Worm (Caenorhabditis elegans) whole organism, late embryonic: ENCODE measurements around the gene ostb-1.

Experiments
- C08G9.2 ChIP-seq: sonication (generic microtip); optimal IDR thresholded peaks from 2 replicates; lab custom pipeline; 2016; ENCODE audit warnings: mild to moderate bottlenecking, missing genetic modification characterization, moderate library complexity, missing compliant biosample characterization
- C38D4.7 ChIP-seq: fragments of 200-800 bp; sonication (Bioruptor generic); optimal IDR thresholded peaks from 2 replicates; lab custom pipeline; 2018; ENCODE audit warnings: mild to moderate bottlenecking, missing genetic modification characterization, moderate library complexity, missing compliant biosample characterization
- F13H6.1 ChIP-seq: sonication (generic microtip); optimal IDR thresholded peaks from 2 replicates; lab custom pipeline; 2016; ENCODE audit warnings: missing genetic modification characterization, missing compliant biosample characterization
- T23F11.4 ChIP-seq: fragments of 200-800 bp; sonication (Bioruptor generic); optimal IDR thresholded peaks from 2 replicates; lab custom pipeline; 2018; ENCODE audit warnings: mild to moderate bottlenecking, missing genetic modification characterization, missing compliant biosample characterization
- Y22D7AL.16 ChIP-seq: sonication (generic microtip); optimal IDR thresholded peaks from 2 replicates; lab custom pipeline; 2016; ENCODE audit warnings: missing genetic modification characterization, missing compliant biosample characterization
- ama-1 ChIP-seq: fragments of 150-350 bp; optimal IDR thresholded peaks from 2 replicates; lab custom pipeline; 2014
- ceh-14 ChIP-seq: sonication (generic microtip); optimal IDR thresholded peaks from 2 replicates; lab custom pipeline; 2016; ENCODE audit warnings: missing genotype, missing genetic modification characterization, missing compliant biosample characterization
- ceh-18 ChIP-seq: sonication (generic microtip); optimal IDR thresholded peaks from 2 replicates; lab custom pipeline; 2016; ENCODE audit warnings: missing genetic modification characterization, missing compliant biosample characterization
- ceh-19 ChIP-seq: fragments of 200-800 bp; sonication (Bioruptor generic); optimal IDR thresholded peaks from 2 replicates; lab custom pipeline; 2018; ENCODE audit warnings: mild to moderate bottlenecking, missing genetic modification characterization, missing compliant biosample characterization
- ceh-2 ChIP-seq: sonication (generic microtip); optimal IDR thresholded peaks from 2 replicates; lab custom pipeline; 2016; ENCODE audit warnings: missing genotype, missing genetic modification characterization, missing compliant biosample characterization
- ceh-31 ChIP-seq: sonication (generic microtip); optimal IDR thresholded peaks from 2 replicates; lab custom pipeline; 2016; ENCODE audit warnings: missing genetic modification characterization, missing compliant biosample characterization
- ceh-34 ChIP-seq: sonication (generic microtip); optimal IDR thresholded peaks from 2 replicates; lab custom pipeline; 2016; ENCODE audit warnings: mild to moderate bottlenecking, missing genetic modification characterization, missing compliant biosample characterization
- ceh-45 ChIP-seq: fragments of 200-800 bp; sonication (Bioruptor generic); IDR thresholded peaks from 2 replicates; pipeline ENCODE4 v1.3.6; 2022; ENCODE audit warnings: missing genetic modification reagents, missing genetic modification characterization, missing compliant biosample characterization
- ceh-9 ChIP-seq: sonication (generic microtip); optimal IDR thresholded peaks from 2 replicates; lab custom pipeline; 2016; ENCODE audit warnings: mild to moderate bottlenecking, missing genetic modification characterization, inconsistent platforms, missing compliant biosample characterization
- che-1 ChIP-seq: sonication (generic microtip); optimal IDR thresholded peaks from 2 replicates; lab custom pipeline; 2016; ENCODE audit warnings: mild to moderate bottlenecking, missing genetic modification characterization, missing compliant biosample characterization
- dmd-4 ChIP-seq: sonication (generic microtip); optimal IDR thresholded peaks from 2 replicates; lab custom pipeline; 2016; ENCODE audit warnings: borderline replicate concordance, missing genetic modification characterization, missing compliant biosample characterization
- elt-4 ChIP-seq: sonication (generic microtip); optimal IDR thresholded peaks from 2 replicates; lab custom pipeline; 2016; ENCODE audit warnings: missing genetic modification characterization, missing compliant biosample characterization
- eyg-1 ChIP-seq: sonication (generic microtip); optimal IDR thresholded peaks from 2 replicates; lab custom pipeline; 2016; ENCODE audit warnings: missing genotype, missing genetic modification characterization, missing compliant biosample characterization
- fkh-6 ChIP-seq: sonication (generic microtip); optimal IDR thresholded peaks from 2 replicates; lab custom pipeline; 2016; ENCODE audit warnings: missing genetic modification characterization, missing compliant biosample characterization
- hlh-15 ChIP-seq: sonication (generic microtip); optimal IDR thresholded peaks from 2 replicates; lab custom pipeline; 2016; ENCODE audit warnings: missing genetic modification characterization, missing compliant biosample characterization
- hlh-30 ChIP-seq: sonication (generic microtip); optimal IDR thresholded peaks from 2 replicates; lab custom pipeline; 2017; ENCODE audit warnings: antibody characterized with exemption, missing genetic modification characterization, missing compliant biosample characterization; ENCODE audit not compliant: insufficient read depth
- hlh-8 ChIP-seq: sonication (generic microtip); optimal IDR thresholded peaks from 2 replicates; lab custom pipeline; 2016; ENCODE audit warnings: missing genotype, missing genetic modification characterization, missing compliant biosample characterization
- lim-6 ChIP-seq: sonication (generic microtip); optimal IDR thresholded peaks from 2 replicates; lab custom pipeline; 2016; ENCODE audit warnings: missing genetic modification characterization, missing compliant biosample characterization
- madf-2 ChIP-seq: sonication (generic microtip); optimal IDR thresholded peaks from 2 replicates; lab custom pipeline; 2017; ENCODE audit warnings: missing genetic modification characterization, missing compliant biosample characterization
- nfya-1 ChIP-seq: sonication (generic microtip); optimal IDR thresholded peaks from 2 replicates; lab custom pipeline; 2017; ENCODE audit warnings: missing genetic modification characterization, mild to moderate bottlenecking, missing compliant biosample characterization, antibody characterized with exemption, moderate library complexity
- pag-3 ChIP-seq: sonication (generic microtip); optimal IDR thresholded peaks from 2 replicates; lab custom pipeline; 2016; ENCODE audit warnings: missing compliant biosample characterization, missing genetic modification characterization, borderline replicate concordance
- pha-4 ChIP-seq: fragments of 150-350 bp; optimal IDR thresholded peaks from 2 replicates; lab custom pipeline; 2018; ENCODE audit warnings: missing biosample characterization, missing genetic modification reagents, missing genetic modification characterization
- pqm-1 ChIP-seq: sonication (generic microtip); optimal IDR thresholded peaks from 2 replicates; lab custom pipeline; 2016; ENCODE audit warnings: missing genetic modification characterization, missing compliant biosample characterization
- pros-1 ChIP-seq: fragments of 150-350 bp; optimal IDR thresholded peaks from 2 replicates; lab custom pipeline; 2014; ENCODE audit warnings: missing biosample characterization, missing genetic modification reagents, missing genetic modification characterization
- rnt-1 ChIP-seq: sonication (generic microtip); optimal IDR thresholded peaks from 2 replicates; lab custom pipeline; 2016; ENCODE audit warnings: missing genetic modification characterization, missing compliant biosample characterization
- sox-4 ChIP-seq: sonication (generic microtip); optimal IDR thresholded peaks from 2 replicates; lab custom pipeline; 2017; ENCODE audit warnings: mild to moderate bottlenecking, missing genetic modification characterization, inconsistent platforms, missing compliant biosample characterization
- unc-42 ChIP-seq: sonication (generic microtip); optimal IDR thresholded peaks from 2 replicates; lab custom pipeline; 2016; ENCODE audit warnings: missing genotype, missing genetic modification characterization, missing compliant biosample characterization
- unc-55 ChIP-seq: sonication (generic microtip); optimal IDR thresholded peaks from 2 replicates; lab custom pipeline; 2017; ENCODE audit warnings: missing biosample characterization, missing genetic modification reagents, missing genetic modification characterization
- ztf-16 ChIP-seq: sonication (generic microtip); optimal IDR thresholded peaks from 2 replicates; lab custom pipeline; 2017; ENCODE audit warnings: missing genetic modification characterization, missing compliant biosample characterization

The ostb-1 gene

DNA sequence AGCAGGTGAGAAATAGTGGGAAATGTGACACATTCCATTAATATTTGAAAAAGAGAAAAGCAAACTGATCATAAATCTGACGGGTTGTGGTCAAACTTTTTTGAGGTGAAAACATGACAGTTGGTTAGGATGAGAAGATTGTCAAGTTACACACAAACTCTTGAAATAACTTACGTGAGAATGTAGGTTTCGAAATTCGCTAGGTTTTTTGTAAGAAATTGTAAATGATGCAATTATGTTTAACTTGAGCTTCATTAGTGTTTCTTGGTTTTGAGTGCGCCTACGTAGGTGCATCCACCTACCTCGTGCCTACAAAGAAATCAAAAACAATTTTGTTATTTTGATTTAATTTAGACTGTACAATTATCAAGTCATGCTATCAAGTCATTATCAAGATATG is 29.0 kb upstream of the ostb-1 start, which contains the start of gene cex-2:
TSS of gene cex-2 (minus strand) at position 101 of the 400 bp plus-strand sequence.
- TF ChIP-seq C08G9.2 (tag; lab: Kevin White, UChicago) (no peak), ceh-31 (tag; lab: Kevin White, UChicago) (no peak), pros-1 (tag; lab: Kevin White, UChicago) (no peak), ztf-16 (tag; lab: Kevin White, UChicago) (no peak), Y22D7AL.16 (tag; lab: Kevin White, UChicago) (no peak), pag-3 (no peak), elt-4 (no peak), pqm-1 (tag; lab: Kevin White, UChicago) (no peak), ceh-2 (tag; lab: Kevin White, UChicago) (no peak), lim-6 (tag; lab: Kevin White, UChicago) (no peak)

DNA sequence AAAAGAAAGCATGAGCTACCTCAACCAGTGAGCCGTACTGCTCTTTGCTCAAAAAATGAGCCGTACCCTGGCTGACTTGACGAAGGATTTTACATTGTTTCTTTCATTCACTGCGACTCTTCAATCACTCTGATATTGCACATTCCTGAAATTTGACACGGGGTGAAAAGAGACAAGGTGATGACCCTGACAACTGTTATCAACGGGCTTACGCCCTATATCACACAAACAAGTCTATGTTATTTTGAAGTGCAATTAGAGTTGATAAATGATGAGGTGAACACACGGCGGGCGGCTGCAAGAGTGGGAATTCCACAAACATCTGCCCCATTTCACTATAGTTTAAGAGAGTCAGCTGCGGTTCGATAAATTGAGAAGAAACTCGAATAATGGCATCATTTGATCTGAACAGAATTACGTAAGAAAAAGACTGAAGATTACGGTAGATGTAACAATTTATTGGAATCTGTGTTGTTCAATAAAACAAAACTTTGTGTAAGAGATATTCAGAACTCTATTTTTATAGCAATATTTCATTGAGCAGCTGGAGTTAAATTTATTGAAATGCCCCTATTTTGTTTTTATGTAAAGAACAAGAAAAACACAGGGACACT is 27.6 kb upstream of the ostb-1 start:
- TF ChIP-seq unc-55 = peak; percentile 43
- TF ChIP-seq ceh-19 (GFP tag; lab: Kevin White, UChicago) = no peak
- TF ChIP-seq ceh-34 (tag; lab: Kevin White, UChicago) = peak; percentile 64
- no peak for TF ChIP-seq T23F11.4 (GFP tag; lab: Kevin White, UChicago)
- TF ChIP-seq ceh-18 (tag; lab: Kevin White, UChicago) = peak; percentile 63
- TF ChIP-seq rnt-1 (tag; lab: Kevin White, UChicago) = peak; percentile 32

DNA sequence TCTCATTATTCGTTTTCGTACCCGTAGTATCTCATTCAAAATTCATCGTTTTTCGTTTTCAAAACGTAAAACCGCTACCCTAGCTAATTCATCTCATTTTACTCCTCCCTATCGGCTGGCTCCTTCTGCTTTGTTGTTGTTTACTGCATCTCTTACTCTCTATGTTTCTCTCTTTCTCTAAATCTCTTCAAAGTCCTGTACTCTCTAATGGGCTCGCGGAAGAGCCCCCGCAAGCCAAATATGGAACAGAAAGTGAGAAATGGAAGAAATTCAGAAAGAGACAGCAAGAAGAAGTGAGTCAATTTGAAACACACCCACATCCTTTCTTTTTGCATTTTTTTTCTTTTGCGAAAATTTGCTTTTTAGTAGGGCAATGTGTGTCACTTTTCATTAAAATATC is 25.6 kb upstream of the ostb-1 start:
- TF ChIP-seq ceh-2 (tag; lab: Kevin White, UChicago) (no peak), pha-4 (tag; lab: Kevin White, UChicago) (no peak), pqm-1 (tag; lab: Kevin White, UChicago) (no peak), hlh-30 (tag; lab: Kevin White, UChicago) (no peak), nfya-1 (peak; percentile 12), Y22D7AL.16 (tag; lab: Kevin White, UChicago) (no peak)

DNA sequence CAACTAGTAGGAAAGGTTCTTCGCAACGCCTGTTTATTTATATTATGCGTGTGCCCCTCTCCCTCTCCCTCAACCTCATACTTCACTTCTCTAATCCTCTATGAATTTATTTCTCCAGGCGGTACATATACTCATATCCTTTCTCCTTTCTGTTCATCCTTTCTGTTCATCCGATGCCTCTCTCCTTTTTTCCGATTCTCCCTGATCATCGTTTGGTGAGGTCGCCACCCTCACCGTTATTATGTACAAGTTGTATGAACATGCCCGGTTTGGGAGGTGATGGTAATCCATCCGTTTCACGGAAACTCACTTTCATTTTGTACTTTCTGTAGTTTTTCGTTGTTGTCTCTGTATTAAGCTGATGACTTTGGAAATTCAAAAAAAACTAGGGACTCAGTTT is 24.6 kb upstream of the ostb-1 start:
- TF ChIP-seq nfya-1 (peak; percentile 45), ceh-9 (no peak), ceh-31 (tag; lab: Kevin White, UChicago) (peak; percentile 16), F13H6.1 (tag; lab: Kevin White, UChicago) (no peak), unc-55 (peak; percentile 42)

DNA sequence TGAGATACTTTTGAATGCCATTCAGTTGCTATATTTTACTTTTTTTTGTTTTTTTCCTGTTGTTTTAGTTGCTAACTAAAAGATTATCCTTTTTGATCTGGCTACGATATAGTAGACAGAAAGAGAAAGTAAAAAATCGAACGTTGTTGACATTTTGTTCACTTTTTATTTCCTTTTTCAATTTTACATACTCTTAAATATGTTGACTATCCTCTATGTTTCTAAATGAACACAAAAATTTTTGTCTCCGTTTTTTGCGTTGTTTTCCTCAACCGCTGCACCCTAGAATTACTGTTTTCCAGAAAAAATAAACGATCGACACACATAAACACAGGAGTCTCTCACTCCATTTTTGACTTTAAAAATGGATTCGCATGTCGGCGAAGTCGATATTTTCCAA is 22.3 kb upstream of the ostb-1 start, which contains the start of gene klp-3:
TSS of gene klp-3 (plus strand) at position 301 of the 400 bp plus-strand sequence.
- no peak for TF ChIP-seq ceh-2 (tag; lab: Kevin White, UChicago)
- no peak for TF ChIP-seq ceh-14
- TF ChIP-seq unc-42 = no peak
- TF ChIP-seq unc-55 = no peak
- no peak for TF ChIP-seq fkh-6 (tag; lab: Kevin White, UChicago)
- TF ChIP-seq lim-6 (tag; lab: Kevin White, UChicago) = no peak
- TF ChIP-seq elt-4 = no peak
- TF ChIP-seq hlh-15 (tag; lab: Kevin White, UChicago) = no peak
- TF ChIP-seq T23F11.4 (GFP tag; lab: Kevin White, UChicago) = no peak
- TF ChIP-seq, all 69 proteins: peak for 0

DNA sequence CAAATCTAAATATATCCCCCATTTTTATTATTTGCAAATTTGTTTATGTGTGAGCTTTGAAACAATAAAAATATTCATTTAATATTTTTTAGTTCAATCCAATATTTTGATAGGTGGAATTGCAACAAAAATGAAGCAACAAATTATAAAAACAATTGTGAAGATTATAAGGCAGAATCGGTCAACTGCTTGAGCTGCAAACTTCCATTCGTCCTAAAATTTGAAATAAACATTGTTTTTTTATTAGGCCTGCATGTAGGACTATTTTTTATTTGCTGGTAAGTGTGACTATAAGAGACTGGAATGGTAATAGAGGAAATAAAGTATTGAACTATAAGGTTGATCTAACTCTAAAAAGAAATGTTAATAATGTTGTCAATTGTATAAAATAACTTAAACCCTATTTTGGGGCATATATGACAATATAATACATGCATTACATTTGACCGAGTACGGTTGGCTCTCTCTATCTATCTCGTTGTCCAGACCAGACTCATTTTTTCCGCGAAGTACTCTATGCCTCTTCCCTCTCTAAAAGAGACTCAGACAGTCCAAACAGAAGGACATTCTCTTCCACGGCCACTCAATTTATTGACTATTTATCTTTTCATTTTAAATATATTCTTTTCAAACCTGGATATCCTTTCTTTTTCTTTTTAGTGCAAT is 18.6 kb upstream of the ostb-1 start, which contains the start of gene T09A5.4:
TSS of gene T09A5.4 (plus strand) at position 616 of the 666 bp plus-strand sequence.
- TF ChIP-seq ama-1 (lab: Kevin White, UChicago) (no peak), lim-6 (tag; lab: Kevin White, UChicago) (no peak), eyg-1 (tag; lab: Kevin White, UChicago) (no peak), pqm-1 (tag; lab: Kevin White, UChicago) (no peak), fkh-6 (tag; lab: Kevin White, UChicago) (no peak), ceh-34 (tag; lab: Kevin White, UChicago) (no peak), sox-4 (tag; lab: Kevin White, UChicago) (no peak), unc-55 (no peak), ceh-9 (no peak), nfya-1 (no peak), C38D4.7 (GFP tag; lab: Kevin White, UChicago) (no peak), ceh-45 (no peak), hlh-8 (tag; lab: Kevin White, UChicago) (no peak), che-1 (no peak), madf-2 (tag; lab: Kevin White, UChicago) (no peak), dmd-4 (no peak), ceh-2 (tag; lab: Kevin White, UChicago) (no peak)
